Worm (Caenorhabditis elegans): ENCODE measurements around the gene C31E10.11.

DNA sequence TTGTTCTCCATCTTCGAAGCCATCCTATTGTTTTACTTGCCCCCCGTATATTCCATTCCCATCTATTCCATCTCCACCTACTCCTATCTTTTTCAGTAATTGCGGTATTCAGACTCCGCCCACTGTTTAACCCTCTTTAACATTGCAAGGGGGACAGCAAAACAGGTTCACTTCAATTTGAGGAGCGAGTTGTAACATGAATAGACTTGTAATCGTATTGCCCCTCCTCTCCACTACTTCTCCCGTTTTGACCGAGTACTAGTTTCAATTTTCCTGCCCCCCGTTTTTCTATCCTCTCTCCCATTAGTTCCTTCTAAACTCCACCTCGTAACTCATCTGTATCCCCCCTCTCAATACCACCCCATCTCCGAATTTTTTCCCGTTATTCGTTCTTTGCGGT, 37.9 kb upstream of the C31E10.11 start:
- TF ChIP-seq ama-1 (optimal IDR thresholded peaks at IDR 0.05) (no peak), tbx-11 (GFP tag; IDR thresholded peaks at IDR 0.05) (no peak), B0310.2 (tag; optimal IDR thresholded peaks at IDR 0.05) (no peak), F13C5.2 (tag; optimal IDR thresholded peaks at IDR 0.05) (no peak), tbx-37 (GFP tag; conservative IDR thresholded peaks at IDR 0.05) (no peak), hmg-4 (GFP tag; optimal IDR thresholded peaks at IDR 0.05) (no peak), aly-1 (tag; optimal IDR thresholded peaks at IDR 0.05) (no peak), ceh-13 (GFP tag; optimal IDR thresholded peaks at IDR 0.05) (no peak)

Data from whole organism, early embryonic.